Fruit fly (Drosophila melanogaster) whole organism, embryonic: ENCODE data around the gene CG31313.

ENCODE experiments used
- Antp ChIP-seq: fragments of 200-800 bp; sonication (Bioruptor generic); optimal IDR thresholded peaks from 3 replicates; lab custom pipeline; 2016; ENCODE audit warnings: missing biosample characterization, missing genetic modification characterization
- B-H1 ChIP-seq: fragments of 200-800 bp; sonication (Bioruptor generic); IDR thresholded peaks from 3 replicates; pipeline ENCODE4 v1.3.6; 2022; ENCODE audit warnings: missing biosample characterization, missing genetic modification characterization
- B-H2 ChIP-seq: fragments of 200-800 bp; sonication (Bioruptor generic); optimal IDR thresholded peaks from 2 replicates; lab custom pipeline; 2018; ENCODE audit warnings: missing biosample characterization, mild to moderate bottlenecking, missing genetic modification characterization
- CG10366 ChIP-seq: fragments of 200-800 bp; sonication (Bioruptor generic); IDR thresholded peaks from 2 replicates; pipeline ENCODE4 v1.3.6; 2022; ENCODE audit warnings: missing biosample characterization, missing genetic modification characterization
- CG11456 ChIP-seq: fragments of 200-800 bp; sonication (Bioruptor generic); IDR thresholded peaks from 3 replicates; pipeline ENCODE4 v1.3.6; 2022; ENCODE audit warnings: missing biosample characterization, missing genetic modification characterization
- CG11723 ChIP-seq: fragments of 200-800 bp; sonication (Bioruptor generic); optimal IDR thresholded peaks from 2 replicates; lab custom pipeline; 2017; ENCODE audit warnings: missing biosample characterization, mild to moderate bottlenecking, missing genetic modification characterization
- CG12769 ChIP-seq: fragments of 200-800 bp; sonication (Bioruptor generic); optimal IDR thresholded peaks from 2 replicates; lab custom pipeline; 2019; ENCODE audit warnings: missing biosample characterization, mild to moderate bottlenecking, missing genetic modification characterization, moderate library complexity
- CG13287 ChIP-seq: fragments of 200-800 bp; sonication (Bioruptor generic); IDR thresholded peaks from 2 replicates; pipeline ENCODE4 v1.3.6; 2022; ENCODE audit warnings: missing biosample characterization, missing genetic modification characterization; ENCODE audit not compliant: partially characterized antibody
- CG14441 ChIP-seq: fragments of 200-800 bp; sonication (Bioruptor generic); IDR thresholded peaks from 2 replicates; pipeline ENCODE4 v1.3.6; 2022; ENCODE audit warnings: missing biosample characterization, missing genetic modification characterization
- CG14860 ChIP-seq: fragments of 200-800 bp; sonication (Bioruptor generic); IDR thresholded peaks from 3 replicates; pipeline ENCODE4 v1.3.6; 2022; ENCODE audit warnings: missing biosample characterization, missing genetic modification characterization; ENCODE audit not compliant: partially characterized antibody
- CG17802 ChIP-seq: fragments of 200-800 bp; sonication (Bioruptor generic); optimal IDR thresholded peaks from 2 replicates; lab custom pipeline; 2018; ENCODE audit warnings: missing biosample characterization, mild to moderate bottlenecking, missing genetic modification characterization, moderate library complexity
- CG18599 ChIP-seq: fragments of 200-800 bp; sonication (Bioruptor generic); optimal IDR thresholded peaks from 3 replicates; lab custom pipeline; 2017; ENCODE audit warnings: missing biosample characterization, missing genetic modification characterization, mild to moderate bottlenecking, moderate library complexity, missing genetic modification reagents
- CG18619 ChIP-seq: fragments of 200-800 bp; sonication (Bioruptor generic); optimal IDR thresholded peaks from 3 replicates; lab custom pipeline; 2017; ENCODE audit warnings: missing biosample characterization, mild to moderate bottlenecking, missing genetic modification characterization
- CG2129 ChIP-seq: fragments of 200-800 bp; sonication (Bioruptor generic); IDR thresholded peaks from 2 replicates; pipeline ENCODE4 v1.3.6; 2022; ENCODE audit warnings: missing biosample characterization, missing genetic modification characterization; ENCODE audit not compliant: partially characterized antibody
- CG34376 ChIP-seq: fragments of 200-800 bp; sonication (Bioruptor generic); optimal IDR thresholded peaks from 2 replicates; lab custom pipeline; 2018; ENCODE audit warnings: missing biosample characterization, mild to moderate bottlenecking, missing genetic modification characterization
- CG43689 ChIP-seq: fragments of 200-800 bp; sonication (Bioruptor generic); IDR thresholded peaks from 2 replicates; pipeline ENCODE4 v1.3.6; 2022; ENCODE audit warnings: missing biosample characterization, missing genetic modification characterization
- CG5245 ChIP-seq: fragments of 200-800 bp; sonication (Bioruptor generic); optimal IDR thresholded peaks from 3 replicates; lab custom pipeline; 2016; ENCODE audit warnings: missing biosample characterization, missing genetic modification characterization
- CG6272 ChIP-seq: fragments of 200-800 bp; sonication (Bioruptor generic); IDR thresholded peaks from 2 replicates; pipeline ENCODE4 v1.3.6; 2022; ENCODE audit warnings: missing biosample characterization, missing genetic modification characterization
- CG7987 ChIP-seq: fragments of 200-800 bp; sonication (Bioruptor generic); optimal IDR thresholded peaks from 2 replicates; lab custom pipeline; 2018; ENCODE audit warnings: missing biosample characterization, mild to moderate bottlenecking, missing genetic modification characterization, moderate library complexity
- CG8281 ChIP-seq: fragments of 200-800 bp; sonication (Bioruptor generic); optimal IDR thresholded peaks from 2 replicates; lab custom pipeline; 2018; ENCODE audit warnings: missing biosample characterization, mild to moderate bottlenecking, missing genetic modification characterization, moderate library complexity
- CG8924 ChIP-seq: fragments of 200-800 bp; optimal IDR thresholded peaks from 3 replicates; lab custom pipeline; 2019; ENCODE audit warnings: missing biosample characterization, mild to moderate bottlenecking, missing genetic modification characterization, moderate library complexity
- CG9817 ChIP-seq: fragments of 200-800 bp; sonication (Bioruptor generic); optimal IDR thresholded peaks from 2 replicates; lab custom pipeline; 2018; ENCODE audit warnings: missing biosample characterization, mild to moderate bottlenecking, missing genetic modification characterization, moderate library complexity
- Dll ChIP-seq: fragments of 200-800 bp; sonication (Bioruptor generic); IDR thresholded peaks from 4 replicates; pipeline ENCODE4 v1.3.6; 2022; ENCODE audit warnings: missing biosample characterization, missing genetic modification characterization; ENCODE audit not compliant: partially characterized antibody
- H15 ChIP-seq: fragments of 200-800 bp; sonication (Bioruptor generic); IDR thresholded peaks from 3 replicates; pipeline ENCODE4 v1.3.6; 2022; ENCODE audit warnings: missing biosample characterization, missing genetic modification characterization
- Jarid2 ChIP-seq: fragments of 200-800 bp; sonication (Bioruptor generic); optimal IDR thresholded peaks from 3 replicates; lab custom pipeline; 2017; ENCODE audit warnings: mild to moderate bottlenecking, missing biosample characterization, missing genetic modification reagents, missing genetic modification characterization
- Kr ChIP-seq: fragments of 200-800 bp; sonication (Bioruptor generic); optimal IDR thresholded peaks from 2 replicates; lab custom pipeline; 2017; ENCODE audit warnings: missing biosample characterization, mild to moderate bottlenecking, missing genetic modification characterization
- NC2β ChIP-seq: fragments of 200-800 bp; sonication (Bioruptor generic); optimal IDR thresholded peaks from 2 replicates; lab custom pipeline; 2016; ENCODE audit warnings: missing biosample characterization, missing genetic modification characterization
- Pdp1 ChIP-seq, 2 experiments: fragments of 200-800 bp; sonication (Bioruptor generic); optimal IDR thresholded peaks; 3 replicates each; lab custom pipeline; 2016; ENCODE audit warnings: missing biosample characterization in 2 of 2, missing genetic modification characterization in 2 of 2, mild to moderate bottlenecking in 1 of 2, moderate library complexity in 1 of 2
- Sry-δ ChIP-seq: fragments of 200-800 bp; sonication (Bioruptor generic); optimal IDR thresholded peaks from 2 replicates; lab custom pipeline; 2016; ENCODE audit warnings: missing biosample characterization, missing genetic modification characterization
- Taf1 ChIP-seq: fragments of 200-800 bp; sonication (Bioruptor generic); IDR thresholded peaks from 2 replicates; pipeline ENCODE4 v1.3.6; 2022; ENCODE audit warnings: missing biosample characterization, missing genetic modification characterization
- bab2 ChIP-seq: fragments of 200-800 bp; sonication (Bioruptor generic); optimal IDR thresholded peaks from 2 replicates; lab custom pipeline; 2016; ENCODE audit warnings: missing biosample characterization, missing genetic modification characterization
- crp ChIP-seq, 2 experiments: fragments of 200-800 bp; sonication (Bioruptor generic); optimal IDR thresholded peaks; 2 replicates in 1 of 2; 3 replicates in 1 of 2; lab custom pipeline; 2017; ENCODE audit warnings: missing biosample characterization in 2 of 2, missing genetic modification characterization in 2 of 2, mild to moderate bottlenecking in 1 of 2, moderate library complexity in 1 of 2
- da ChIP-seq: fragments of 200-800 bp; sonication (Bioruptor generic); optimal IDR thresholded peaks from 2 replicates; lab custom pipeline; 2016; ENCODE audit warnings: missing biosample characterization, missing genetic modification characterization
- eve ChIP-seq, 2 experiments: fragments of >200 bp; optimal IDR thresholded peaks; 2 replicates each; lab custom pipeline; 2017; ENCODE audit warnings: missing biosample characterization in 2 of 2, missing genetic modification characterization in 2 of 2
- exex ChIP-seq: fragments of 200-800 bp; sonication (Bioruptor generic); optimal IDR thresholded peaks from 4 replicates; lab custom pipeline; 2018; ENCODE audit warnings: missing biosample characterization, mild to moderate bottlenecking, missing genetic modification characterization, moderate library complexity
- gfzf ChIP-seq: fragments of 200-800 bp; sonication (Bioruptor generic); optimal IDR thresholded peaks from 2 replicates; lab custom pipeline; 2016; ENCODE audit warnings: missing biosample characterization, mild to moderate bottlenecking, missing genetic modification characterization, moderate library complexity
- jigr1 ChIP-seq: fragments of 200-800 bp; sonication (Bioruptor generic); IDR thresholded peaks from 3 replicates; pipeline ENCODE4 v1.3.6; 2022; ENCODE audit warnings: missing biosample characterization, missing genetic modification characterization
- kni ChIP-seq: fragments of 200-800 bp; sonication (Bioruptor generic); optimal IDR thresholded peaks from 3 replicates; lab custom pipeline; 2017; ENCODE audit warnings: mild to moderate bottlenecking, missing biosample characterization, missing genetic modification reagents, missing genetic modification characterization
- luna ChIP-seq: fragments of 200-800 bp; sonication (Bioruptor generic); optimal IDR thresholded peaks from 2 replicates; lab custom pipeline; 2016; ENCODE audit warnings: missing biosample characterization, missing genetic modification characterization
- nerfin-1 ChIP-seq: fragments of 200-800 bp; sonication (Bioruptor generic); optimal IDR thresholded peaks from 3 replicates; lab custom pipeline; 2019; ENCODE audit warnings: missing biosample characterization, mild to moderate bottlenecking, missing genetic modification characterization, moderate library complexity
- oc ChIP-seq: fragments of 200-800 bp; sonication (Bioruptor generic); optimal IDR thresholded peaks from 2 replicates; lab custom pipeline; 2018; ENCODE audit warnings: missing biosample characterization, mild to moderate bottlenecking, missing genetic modification characterization, moderate library complexity
- onecut ChIP-seq: fragments of 200-800 bp; sonication (Bioruptor generic); IDR thresholded peaks from 2 replicates; pipeline ENCODE4 v1.3.6; 2022; ENCODE audit warnings: missing biosample characterization, missing genetic modification characterization
- pfk ChIP-seq: fragments of 200-800 bp; sonication (Bioruptor generic); optimal IDR thresholded peaks from 2 replicates; lab custom pipeline; 2018; ENCODE audit warnings: missing biosample characterization, mild to moderate bottlenecking, missing genetic modification characterization, moderate library complexity
- rib ChIP-seq: fragments of 200-800 bp; sonication (Bioruptor generic); IDR thresholded peaks from 2 replicates; pipeline ENCODE4 v1.3.6; 2022; ENCODE audit warnings: missing biosample characterization, missing genetic modification characterization
- ro ChIP-seq: fragments of 200-800 bp; sonication (Bioruptor generic); IDR thresholded peaks from 2 replicates; pipeline ENCODE4 v1.3.6; 2022; ENCODE audit warnings: missing biosample characterization, missing genetic modification characterization
- vfl ChIP-seq: fragments of 200-800 bp; sonication (Bioruptor generic); optimal IDR thresholded peaks from 2 replicates; lab custom pipeline; 2016; ENCODE audit warnings: missing biosample characterization, missing genetic modification characterization
- wek ChIP-seq: fragments of 200-800 bp; sonication (Bioruptor generic); optimal IDR thresholded peaks from 3 replicates; lab custom pipeline; 2018; ENCODE audit warnings: missing biosample characterization, mild to moderate bottlenecking, missing genetic modification characterization, moderate library complexity
- yki ChIP-seq: fragments of >200 bp; optimal IDR thresholded peaks from 3 replicates; lab custom pipeline; 2018
- zen ChIP-seq: fragments of 200-800 bp; sonication (Bioruptor generic); optimal IDR thresholded peaks from 3 replicates; lab custom pipeline; 2018; ENCODE audit warnings: missing biosample characterization, mild to moderate bottlenecking, missing genetic modification characterization, moderate library complexity

CG31313 gene

dm6 chr3R:14608892-14609692 is 41.9 kb upstream of the CG31313 start, which contains the start of gene CG14853 (continued):
- TF ChIP-seq ro (GFP tag; lab: Robert Waterston, UW), result peak; percentile 68
- no peak for TF ChIP-seq jigr1 (GFP tag; lab: Robert Waterston, UW)
- peak in 1 of 2 experiments; percentile 22 for TF ChIP-seq crp (GFP tag; optimal IDR thresholded peaks at IDR 0.05; lab: Kevin White, UChicago)
- peak; percentile 23 for TF ChIP-seq Jarid2 (GFP tag; lab: Kevin White, UChicago)
- TF ChIP-seq H15 (GFP tag; lab: Robert Waterston, UW), result peak; percentile 56
- peak; percentile 65 for TF ChIP-seq nerfin-1 (tag; lab: Kevin White, UChicago)
- peak; percentile 87 for TF ChIP-seq CG7987
- TF ChIP-seq kni (GFP tag; lab: Kevin White, UChicago), result peak; percentile 59
- no peak for TF ChIP-seq Kr (GFP tag; lab: Kevin White, UChicago)
- TF ChIP-seq CG14860, result no peak
- no peak for TF ChIP-seq Antp (GFP tag; lab: Kevin White, UChicago)
- TF ChIP-seq B-H1 (GFP tag; lab: Robert Waterston, UW), result peak; percentile 71
- TF ChIP-seq CG12769 (tag; lab: Kevin White, UChicago), result no peak
- no peak for TF ChIP-seq bab2 (GFP tag; lab: Kevin White, UChicago)
- TF ChIP-seq Pdp1 (GFP tag; optimal IDR thresholded peaks at IDR 0.05; lab: Kevin White, UChicago), result peak in 1 of 2 experiments; percentile 45
- TF ChIP-seq yki (lab: Kevin White, UChicago), result no peak
- peak; percentile 82 for TF ChIP-seq wek (GFP tag; lab: Kevin White, UChicago)
- no peak for TF ChIP-seq exex (tag; lab: Kevin White, UChicago)
- TF ChIP-seq luna (GFP tag; lab: Kevin White, UChicago), result no peak
- peak; percentile 72 for TF ChIP-seq CG11456 (GFP tag; lab: Robert Waterston, UW)
- peak; percentile 30 for TF ChIP-seq CG11723
- TF ChIP-seq CG6272 (GFP tag; lab: Robert Waterston, UW), result no peak
- no peak for TF ChIP-seq Dll (GFP tag; lab: Robert Waterston, UW)
- peak; percentile 58 for TF ChIP-seq onecut (GFP tag; lab: Robert Waterston, UW)
- peak; percentile 73 for TF ChIP-seq CG18619 (GFP tag; lab: Kevin White, UChicago)
- TF ChIP-seq vfl (GFP tag; lab: Kevin White, UChicago), result no peak
- no peak for TF ChIP-seq Taf1 (GFP tag; lab: Robert Waterston, UW)
- peak; percentile 75 for TF ChIP-seq CG14441 (GFP tag; lab: Robert Waterston, UW)
- TF ChIP-seq Sry-δ (GFP tag; lab: Kevin White, UChicago), result no peak
- peak; percentile 89 for TF ChIP-seq CG8924 (tag; lab: Kevin White, UChicago)
- TF ChIP-seq CG8281, result peak; percentile 29
- TF ChIP-seq eve (GFP tag; optimal IDR thresholded peaks at IDR 0.05; lab: Kevin White, UChicago), result peak in 1 of 2 experiments; percentile 68
- no peak for TF ChIP-seq CG5245 (GFP tag; lab: Kevin White, UChicago)
- TF ChIP-seq NC2β (GFP tag; lab: Kevin White, UChicago), result no peak
- TF ChIP-seq oc (tag; lab: Kevin White, UChicago), result peak; percentile 89
- TF ChIP-seq rib (GFP tag; lab: Robert Waterston, UW), result peak; percentile 17
- no peak for TF ChIP-seq gfzf (GFP tag; lab: Kevin White, UChicago)
- TF ChIP-seq pfk (GFP tag; lab: Kevin White, UChicago), result peak; percentile 65
- peak; percentile 48 for TF ChIP-seq CG9817 (tag; lab: Kevin White, UChicago)
- TF ChIP-seq CG13287, result no peak
- peak; percentile 58 for TF ChIP-seq CG43689 (GFP tag; lab: Robert Waterston, UW)
- TF ChIP-seq CG18599 (GFP tag; lab: Kevin White, UChicago), result peak; percentile 67
- peak; percentile 10 for TF ChIP-seq B-H2 (GFP tag; lab: Kevin White, UChicago)
- no peak for TF ChIP-seq CG2129 (GFP tag; lab: Robert Waterston, UW)
- TF ChIP-seq CG17802 (tag; lab: Kevin White, UChicago), result no peak
- TF ChIP-seq da (GFP tag; lab: Kevin White, UChicago), result no peak
- peak; percentile 74 for TF ChIP-seq CG34376
- peak; percentile 80 for TF ChIP-seq CG10366 (GFP tag; lab: Robert Waterston, UW)
- TF ChIP-seq zen (tag; lab: Kevin White, UChicago), result no peak
